Worm (Caenorhabditis elegans): ENCODE data around the gene F26D2.14.

- TF ChIP-seq W03F9.2 (tag; optimal IDR thresholded peaks at IDR 0.05): no peak
- TF ChIP-seq him-1 (tag; optimal IDR thresholded peaks at IDR 0.05): no peak
- no peak for TF ChIP-seq dao-5 (tag; optimal IDR thresholded peaks at IDR 0.05)
Measured at ce11 chrV:16435510-16435909, at the start of gene F26D2.14, which contains the start of gene F26D2.13.
